Worm (Caenorhabditis elegans): ENCODE results near the gene flp-18.

ce11 chrX:2983996-2984395 is 34.4 kb downstream of the flp-18 start, which contains the start of gene osm-5:
- no peak for TF ChIP-seq flt-1 (GFP tag; IDR thresholded peaks at IDR 0.05)
- no peak for TF ChIP-seq T22C8.4 (GFP tag; IDR thresholded peaks at IDR 0.05)
- no peak for TF ChIP-seq med-1 (GFP tag; optimal IDR thresholded peaks at IDR 0.05; ENCODE audit: insufficient read depth)
- TF ChIP-seq cog-1 (tag; optimal IDR thresholded peaks at IDR 0.05) = no peak
- TF ChIP-seq ztf-23 (GFP tag; IDR thresholded peaks at IDR 0.05) = no peak
- no peak for TF ChIP-seq tab-1 (GFP tag; IDR thresholded peaks at IDR 0.05)
